Fruit fly (Drosophila melanogaster) whole organism, embryonic: ENCODE results near the gene bol.
A peak's percentile ranks its signal among the peaks of the same experiment; 100 is the strongest.

Experiments used
- Aef1 ChIP-seq: fragments of 200-800 bp; sonication (Bioruptor generic); IDR thresholded peaks from 3 replicates; pipeline ENCODE4 v1.3.6; 2022; ENCODE audit warnings: missing biosample characterization, missing genetic modification characterization
- Atf3 ChIP-seq: fragments of 200-800 bp; sonication (Bioruptor generic); optimal IDR thresholded peaks from 3 replicates; lab custom pipeline; 2016; ENCODE audit warnings: missing biosample characterization, missing genetic modification characterization
- Awh ChIP-seq: fragments of 200-800 bp; sonication (Bioruptor generic); IDR thresholded peaks from 2 replicates; pipeline ENCODE4, ENCODE4 v1.3.6; 2022; ENCODE audit warnings: missing biosample characterization, missing genetic modification characterization
- Blimp-1 ChIP-seq: fragments of 200-800 bp; sonication (Bioruptor generic); optimal IDR thresholded peaks from 3 replicates; lab custom pipeline; 2018; ENCODE audit warnings: missing biosample characterization, missing genetic modification characterization, mild to moderate bottlenecking, moderate library complexity, missing genetic modification reagents
- CG10654 ChIP-seq: fragments of 200-800 bp; sonication (Bioruptor generic); optimal IDR thresholded peaks from 2 replicates; lab custom pipeline; 2016; ENCODE audit warnings: missing biosample characterization, missing genetic modification characterization
- CG13287 ChIP-seq: fragments of 200-800 bp; sonication (Bioruptor generic); IDR thresholded peaks from 2 replicates; pipeline ENCODE4 v1.3.6; 2022; ENCODE audit warnings: missing biosample characterization, missing genetic modification characterization; ENCODE audit not compliant: partially characterized antibody
- CG13624 ChIP-seq: fragments of 200-800 bp; sonication (Bioruptor generic); optimal IDR thresholded peaks from 2 replicates; lab custom pipeline; 2016; ENCODE audit warnings: missing biosample characterization, missing genetic modification characterization
- CG16815 ChIP-seq: fragments of 200-800 bp; sonication (Bioruptor generic); optimal IDR thresholded peaks from 3 replicates; lab custom pipeline; 2017; ENCODE audit warnings: missing biosample characterization, mild to moderate bottlenecking, missing genetic modification characterization
- CG17328 ChIP-seq: fragments of 200-800 bp; sonication (Bioruptor generic); IDR thresholded peaks from 2 replicates; pipeline ENCODE4 v1.3.6; 2022; ENCODE audit warnings: missing biosample characterization, missing genetic modification characterization
- CG18262 ChIP-seq: fragments of 200-800 bp; optimal IDR thresholded peaks from 3 replicates; lab custom pipeline; 2019; ENCODE audit warnings: missing biosample characterization, mild to moderate bottlenecking, missing genetic modification characterization, moderate library complexity
- CG2875 ChIP-seq: fragments of 200-800 bp; sonication (Bioruptor generic); optimal IDR thresholded peaks from 2 replicates; lab custom pipeline; 2017; ENCODE audit warnings: missing biosample characterization, mild to moderate bottlenecking, missing genetic modification characterization, missing genetic modification reagents
- CG30403 ChIP-seq: fragments of 200-800 bp; sonication (Bioruptor generic); optimal IDR thresholded peaks from 3 replicates; lab custom pipeline; 2016; ENCODE audit warnings: missing biosample characterization, missing genetic modification characterization
- CG3065 ChIP-seq: fragments of 200-800 bp; sonication (Bioruptor generic); optimal IDR thresholded peaks from 2 replicates; lab custom pipeline; 2016; ENCODE audit warnings: missing biosample characterization, missing genetic modification characterization
- CG32532 ChIP-seq: fragments of 200-800 bp; sonication (Bioruptor generic); IDR thresholded peaks from 2 replicates; pipeline ENCODE4 v1.3.6; 2022; ENCODE audit warnings: missing biosample characterization, missing genetic modification characterization
- CG42726 ChIP-seq: fragments of 200-800 bp; sonication (Bioruptor generic); IDR thresholded peaks from 2 replicates; pipeline ENCODE4 v1.3.6; 2022; ENCODE audit warnings: missing biosample characterization, missing genetic modification characterization; ENCODE audit not compliant: partially characterized antibody
- CG4328 ChIP-seq: fragments of 200-800 bp; sonication (Bioruptor generic); optimal IDR thresholded peaks from 3 replicates; lab custom pipeline; 2017; ENCODE audit warnings: missing biosample characterization, missing genetic modification reagents, missing genetic modification characterization
- CG43689 ChIP-seq: fragments of 200-800 bp; sonication (Bioruptor generic); IDR thresholded peaks from 2 replicates; pipeline ENCODE4 v1.3.6; 2022; ENCODE audit warnings: missing biosample characterization, missing genetic modification characterization
- CG4404 ChIP-seq: fragments of 200-800 bp; sonication (Bioruptor generic); IDR thresholded peaks from 2 replicates; pipeline ENCODE4 v1.3.6; 2022; ENCODE audit warnings: missing biosample characterization, missing genetic modification characterization
- CG7928 ChIP-seq: fragments of 200-800 bp; sonication (Bioruptor generic); optimal IDR thresholded peaks from 2 replicates; lab custom pipeline; 2017; ENCODE audit warnings: missing biosample characterization, mild to moderate bottlenecking, missing genetic modification characterization
- CG9215 ChIP-seq: fragments of 200-800 bp; sonication (Bioruptor generic); IDR thresholded peaks from 2 replicates; pipeline ENCODE4 v1.3.6; 2022; ENCODE audit warnings: missing biosample characterization, missing genetic modification characterization
- Drgx ChIP-seq: fragments of 200-800 bp; sonication (Bioruptor generic); IDR thresholded peaks from 2 replicates; pipeline ENCODE4 v1.3.6; 2022; ENCODE audit warnings: missing biosample characterization, missing genetic modification characterization
- Kr ChIP-seq: fragments of 200-800 bp; sonication (Bioruptor generic); optimal IDR thresholded peaks from 2 replicates; lab custom pipeline; 2017; ENCODE audit warnings: missing biosample characterization, mild to moderate bottlenecking, missing genetic modification characterization
- Lhr ChIP-seq: fragments of 200-800 bp; sonication (Bioruptor generic); optimal IDR thresholded peaks from 3 replicates; lab custom pipeline; 2017; ENCODE audit warnings: mild to moderate bottlenecking, missing biosample characterization, missing genetic modification reagents, missing genetic modification characterization
- Mad ChIP-seq: fragments of 200-800 bp; sonication (Bioruptor generic); optimal IDR thresholded peaks from 2 replicates; lab custom pipeline; 2016; ENCODE audit warnings: missing biosample characterization, missing genetic modification characterization
- NC2α ChIP-seq: fragments of 200-800 bp; sonication (Bioruptor generic); optimal IDR thresholded peaks from 2 replicates; lab custom pipeline; 2016; ENCODE audit warnings: missing biosample characterization, missing genetic modification characterization
- Oaz ChIP-seq: fragments of 200-800 bp; sonication (Bioruptor generic); IDR thresholded peaks from 2 replicates; pipeline ENCODE4 v1.3.6; 2022; ENCODE audit warnings: missing biosample characterization, missing genetic modification characterization
- Rfx ChIP-seq: fragments of 200-800 bp; sonication (Bioruptor generic); IDR thresholded peaks from 2 replicates; pipeline ENCODE4 v1.3.6; 2022; ENCODE audit warnings: missing biosample characterization, missing genetic modification characterization
- Side ChIP-seq: fragments of 200-800 bp; sonication (Bioruptor generic); optimal IDR thresholded peaks from 2 replicates; lab custom pipeline; 2016; ENCODE audit warnings: missing biosample characterization, missing genetic modification characterization
- Sox102F ChIP-seq: fragments of 200-800 bp; sonication (Bioruptor generic); optimal IDR thresholded peaks from 2 replicates; lab custom pipeline; 2018; ENCODE audit warnings: missing biosample characterization, mild to moderate bottlenecking, missing genetic modification characterization, moderate library complexity
- Spps ChIP-seq: fragments of 200-800 bp; sonication (Bioruptor generic); optimal IDR thresholded peaks from 2 replicates; lab custom pipeline; 2018; ENCODE audit warnings: missing biosample characterization, mild to moderate bottlenecking, missing genetic modification characterization
- ac ChIP-seq: fragments of 200-800 bp; sonication (Bioruptor generic); optimal IDR thresholded peaks from 3 replicates; lab custom pipeline; 2017; ENCODE audit warnings: missing biosample characterization, mild to moderate bottlenecking, missing genetic modification characterization
- chinmo ChIP-seq: fragments of 200-800 bp; sonication (Bioruptor generic); IDR thresholded peaks from 4 replicates; pipeline ENCODE4 v1.3.6; 2022; ENCODE audit warnings: missing biosample characterization, missing genetic modification characterization; ENCODE audit not compliant: partially characterized antibody
- dan ChIP-seq: fragments of 200-800 bp; sonication (Bioruptor generic); IDR thresholded peaks from 2 replicates; pipeline ENCODE4 v1.3.6; 2022; ENCODE audit warnings: missing biosample characterization, missing genetic modification characterization
- dmrt99B ChIP-seq: fragments of 200-800 bp; sonication (Bioruptor generic); optimal IDR thresholded peaks from 2 replicates; lab custom pipeline; 2018; ENCODE audit warnings: missing biosample characterization, mild to moderate bottlenecking, missing genetic modification characterization, moderate library complexity
- exex ChIP-seq: fragments of 200-800 bp; sonication (Bioruptor generic); optimal IDR thresholded peaks from 4 replicates; lab custom pipeline; 2018; ENCODE audit warnings: missing biosample characterization, mild to moderate bottlenecking, missing genetic modification characterization, moderate library complexity
- fd102C ChIP-seq: fragments of 200-800 bp; sonication (Bioruptor generic); optimal IDR thresholded peaks from 2 replicates; lab custom pipeline; 2018; ENCODE audit warnings: missing biosample characterization, mild to moderate bottlenecking, missing genetic modification characterization, moderate library complexity
- ftz-f1 ChIP-seq: fragments of 200-800 bp; sonication (Bioruptor generic); optimal IDR thresholded peaks from 2 replicates; lab custom pipeline; 2016; ENCODE audit warnings: missing biosample characterization, missing genetic modification characterization
- gfzf ChIP-seq: fragments of 200-800 bp; sonication (Bioruptor generic); optimal IDR thresholded peaks from 2 replicates; lab custom pipeline; 2016; ENCODE audit warnings: missing biosample characterization, mild to moderate bottlenecking, missing genetic modification characterization, moderate library complexity
- grau ChIP-seq: fragments of 200-800 bp; optimal IDR thresholded peaks from 3 replicates; lab custom pipeline; 2019; ENCODE audit warnings: missing biosample characterization, mild to moderate bottlenecking, missing genetic modification characterization, moderate library complexity
- her ChIP-seq: fragments of 200-800 bp; sonication (Bioruptor generic); optimal IDR thresholded peaks from 2 replicates; lab custom pipeline; 2016; ENCODE audit warnings: missing biosample characterization, missing genetic modification characterization
- jumu ChIP-seq: fragments of 200-800 bp; sonication (Bioruptor generic); optimal IDR thresholded peaks from 3 replicates; lab custom pipeline; 2016; ENCODE audit warnings: missing biosample characterization, missing genetic modification characterization
- lmd ChIP-seq: fragments of 200-800 bp; sonication (Bioruptor generic); IDR thresholded peaks from 2 replicates; pipeline ENCODE4 v1.3.6; 2022; ENCODE audit warnings: missing biosample characterization, missing genetic modification characterization
- mam ChIP-seq: fragments of 200-800 bp; sonication (Bioruptor generic); optimal IDR thresholded peaks from 3 replicates; lab custom pipeline; 2016; ENCODE audit warnings: missing biosample characterization, missing genetic modification characterization
- prd ChIP-seq, 3 experiments: fragments of >200 bp in 2 of 3; fragments of 200-800 bp in 1 of 3; sonication (Bioruptor generic) in 1 of 3; optimal IDR thresholded peaks in 2 of 3; IDR thresholded peaks in 1 of 3; 2 replicates in 2 of 3; 3 replicates in 1 of 3; pipeline versions ENCODE4 v1.3.6 to Lab custom; 2017 to 2022; ENCODE audit warnings: missing biosample characterization in 1 of 3, missing genetic modification characterization in 1 of 3
- pum ChIP-seq: fragments of 200-800 bp; sonication (Bioruptor generic); optimal IDR thresholded peaks from 2 replicates; lab custom pipeline; 2016; ENCODE audit warnings: missing biosample characterization, missing genetic modification characterization
- sc ChIP-seq, 3 experiments: fragments of >200 bp in 2 of 3; fragments of 200-800 bp in 1 of 3; sonication (Bioruptor generic) in 1 of 3; optimal IDR thresholded peaks; 2 replicates in 2 of 3; 3 replicates in 1 of 3; lab custom pipeline; 2017; ENCODE audit warnings: mild to moderate bottlenecking in 1 of 3, missing biosample characterization in 1 of 3, missing genetic modification characterization in 1 of 3, missing genetic modification reagents in 1 of 3
- tup ChIP-seq: fragments of 200-800 bp; sonication (Bioruptor generic); optimal IDR thresholded peaks from 2 replicates; lab custom pipeline; 2016; ENCODE audit warnings: missing biosample characterization, mild to moderate bottlenecking, missing genetic modification characterization, moderate library complexity
- vfl ChIP-seq: fragments of 200-800 bp; sonication (Bioruptor generic); optimal IDR thresholded peaks from 2 replicates; lab custom pipeline; 2016; ENCODE audit warnings: missing biosample characterization, missing genetic modification characterization

The bol gene

DNA sequence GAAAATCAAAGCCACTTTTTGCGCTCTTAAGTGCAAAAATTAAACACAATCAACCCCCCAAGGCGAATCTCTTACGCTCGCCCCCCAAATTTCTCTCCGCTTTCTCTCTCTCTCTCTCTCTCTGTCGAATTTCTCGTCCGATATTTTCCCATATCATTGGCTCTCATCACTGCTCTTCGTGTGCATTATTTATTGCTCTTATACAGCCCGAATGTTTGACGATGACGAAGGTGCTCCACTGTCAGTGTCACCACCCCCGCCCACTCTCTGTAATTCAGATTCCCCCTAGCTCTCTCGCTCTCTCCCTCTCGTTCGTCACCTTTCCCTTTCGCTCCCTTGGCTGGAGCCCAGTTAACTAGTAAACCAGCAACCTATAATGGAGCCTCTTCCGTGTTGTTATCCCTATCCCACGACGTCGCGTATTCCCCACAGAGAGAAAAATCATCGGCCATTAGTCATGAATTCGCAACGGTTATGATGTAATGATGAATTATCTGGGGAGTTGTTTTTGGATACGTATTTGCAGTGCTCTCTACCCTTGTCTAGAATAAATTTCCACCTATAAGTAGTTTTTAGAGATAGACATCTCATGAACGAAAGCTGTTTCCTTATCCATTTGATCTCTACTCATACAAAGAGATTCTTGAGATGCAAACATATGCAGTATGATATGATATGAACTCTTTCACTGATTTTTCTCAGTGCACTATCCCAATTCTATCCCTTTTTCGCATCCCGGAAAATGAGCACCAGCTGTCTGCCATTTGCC is 6.3 kb downstream of the bol start (continued):
- TF ChIP-seq Drgx (GFP tag; lab: Robert Waterston, UW) (no peak), Side (GFP tag; lab: Kevin White, UChicago) (peak; percentile 53), sc (optimal IDR thresholded peaks at IDR 0.05; lab: Kevin White, UChicago) (no peak), sc (GFP tag; optimal IDR thresholded peaks at IDR 0.05; lab: Kevin White, UChicago) (no peak), ac (GFP tag; lab: Kevin White, UChicago) (no peak), tup (GFP tag; lab: Kevin White, UChicago) (no peak), jumu (GFP tag; lab: Kevin White, UChicago) (peak; percentile 62), Oaz (GFP tag; lab: Robert Waterston, UW) (no peak), Blimp-1 (GFP tag; lab: Kevin White, UChicago) (peak; percentile 30), CG3065 (GFP tag; lab: Kevin White, UChicago) (no peak), grau (tag; lab: Kevin White, UChicago) (peak; percentile 67), Spps (tag; lab: Kevin White, UChicago) (peak; percentile 6), CG9215 (GFP tag; lab: Robert Waterston, UW) (peak; percentile 23; the same call in 1 of the 2 replicates), vfl (GFP tag; lab: Kevin White, UChicago) (peak; percentile 9), CG17328 (GFP tag; lab: Robert Waterston, UW) (no peak), her (GFP tag; lab: Kevin White, UChicago) (peak; percentile 64), dan (GFP tag; lab: Robert Waterston, UW) (no peak), Kr (GFP tag; lab: Kevin White, UChicago) (no peak), CG7928 (GFP tag; lab: Kevin White, UChicago) (no peak), CG4328 (GFP tag; lab: Kevin White, UChicago) (no peak), exex (no peak), CG16815 (peak; percentile 32), CG2875 (no peak), CG30403 (GFP tag; lab: Kevin White, UChicago) (peak; percentile 70), CG42726 (no peak), dmrt99B (tag; lab: Kevin White, UChicago) (peak; percentile 71), mam (GFP tag; lab: Kevin White, UChicago) (peak; percentile 59), fd102C (no peak), CG13624 (GFP tag; lab: Kevin White, UChicago) (peak; percentile 39), Lhr (GFP tag; lab: Kevin White, UChicago) (no peak), NC2α (GFP tag; lab: Kevin White, UChicago) (no peak), prd (optimal IDR thresholded peaks at IDR 0.05; lab: Kevin White, UChicago) (no peak), prd (GFP tag; IDR thresholded peaks at IDR 0.05; lab: Robert Waterston, UW) (peak; percentile 48; the same call in 1 of the 3 replicates), Atf3 (peak; percentile 18), Rfx (peak; percentile 39; the same call in 1 of the 2 replicates), Mad (GFP tag; lab: Kevin White, UChicago) (no peak), CG43689 (GFP tag; lab: Robert Waterston, UW) (no peak), chinmo (GFP tag; lab: Robert Waterston, UW) (peak; percentile 62; the same call in 1 of the 4 replicates), CG18262 (tag; lab: Kevin White, UChicago) (peak; percentile 68), gfzf (no peak), Awh (GFP tag; lab: Robert Waterston, UW) (no peak), Sox102F (peak; percentile 29), CG32532 (GFP tag; lab: Robert Waterston, UW) (no peak; the same call in 1 of the 2 replicates), CG10654 (GFP tag; lab: Kevin White, UChicago) (peak; percentile 37), Aef1 (GFP tag; lab: Robert Waterston, UW) (peak; percentile 41; the same call in 1 of the 3 replicates), CG4404 (GFP tag; lab: Robert Waterston, UW) (no peak), lmd (GFP tag; lab: Robert Waterston, UW) (peak; percentile 46), CG13287 (GFP tag; lab: Robert Waterston, UW) (no peak), ftz-f1 (GFP tag; lab: Kevin White, UChicago) (no peak), pum (GFP tag; lab: Kevin White, UChicago) (peak; percentile 31)
